Worm (Caenorhabditis elegans): ENCODE results near the gene F55G11.1.

- TF ChIP-seq Y105C5A.15 (GFP tag; IDR thresholded peaks at IDR 0.05), result no peak
- TF ChIP-seq nhr-77 (tag; optimal IDR thresholded peaks at IDR 0.05), result peak; percentile 33
- TF ChIP-seq unc-39 (tag; optimal IDR thresholded peaks at IDR 0.05), result no peak
- no peak for TF ChIP-seq madf-9 (GFP tag; conservative IDR thresholded peaks at IDR 0.05)
- no peak for TF ChIP-seq fos-1 (tag; optimal IDR thresholded peaks at IDR 0.05)
- TF ChIP-seq snpc-4 (tag; optimal IDR thresholded peaks at IDR 0.05), result no peak
- TF ChIP-seq nhr-237 (tag; optimal IDR thresholded peaks at IDR 0.05), result no peak
- no peak for TF ChIP-seq lin-29 (GFP tag; IDR thresholded peaks at IDR 0.05)
- no peak for TF ChIP-seq tag-97 (GFP tag; IDR thresholded peaks at IDR 0.05)
- TF ChIP-seq unc-62 (GFP tag; optimal IDR thresholded peaks at IDR 0.05 in 1 of 2), result no peak
- TF ChIP-seq unc-62 (tag; optimal IDR thresholded peaks at IDR 0.05), result no peak
- peak; percentile 18 for TF ChIP-seq pqm-1 (tag; optimal IDR thresholded peaks at IDR 0.05)
- no peak for TF ChIP-seq dmd-8 (GFP tag; IDR thresholded peaks at IDR 0.05)
- no peak for TF ChIP-seq mes-2 (tag; optimal IDR thresholded peaks at IDR 0.05; ENCODE audit: poor library complexity, severe bottlenecking)
- TF ChIP-seq F37D6.2 (tag; optimal IDR thresholded peaks at IDR 0.05), result no peak
These were observed 44.8 kb downstream of the F55G11.1 start for ce11 chrIV:12901602-12902001.
